Fruit fly (Drosophila melanogaster) whole organism, prepupa: ENCODE data around the gene vex.

Source experiments
- CG10631 ChIP-seq: fragments of 200-800 bp; sonication (Bioruptor generic); optimal IDR thresholded peaks from 2 replicates; lab custom pipeline; 2016; ENCODE audit warnings: missing biosample characterization, missing genetic modification characterization
- CG10669 ChIP-seq: fragments of 200-800 bp; sonication (Bioruptor generic); optimal IDR thresholded peaks from 3 replicates; lab custom pipeline; 2018; ENCODE audit warnings: missing biosample characterization, mild to moderate bottlenecking, missing genetic modification characterization, moderate library complexity
- CG11294 ChIP-seq: fragments of 200-800 bp; sonication (Bioruptor generic); IDR thresholded peaks from 2 replicates; pipeline ENCODE4 v1.3.6; 2022; ENCODE audit warnings: missing biosample characterization, missing genetic modification characterization
- CG11762 ChIP-seq: fragments of 200-800 bp; sonication (Bioruptor generic); optimal IDR thresholded peaks from 3 replicates; lab custom pipeline; 2016; ENCODE audit warnings: missing biosample characterization, missing genetic modification characterization; ENCODE audit not compliant: insufficient read depth
- CG11902 ChIP-seq: fragments of 200-800 bp; sonication (Bioruptor generic); optimal IDR thresholded peaks from 3 replicates; lab custom pipeline; 2016; ENCODE audit warnings: missing biosample characterization, missing genetic modification characterization
- CG15336 ChIP-seq: fragments of 200-800 bp; sonication (Bioruptor generic); IDR thresholded peaks from 2 replicates; pipeline ENCODE4 v1.3.6; 2022; ENCODE audit warnings: missing biosample characterization, missing genetic modification characterization
- CG1621 ChIP-seq: fragments of 200-800 bp; sonication (Bioruptor generic); optimal IDR thresholded peaks from 3 replicates; lab custom pipeline; 2018; ENCODE audit warnings: missing biosample characterization, mild to moderate bottlenecking, missing genetic modification characterization
- CG16779 ChIP-seq: fragments of 200-800 bp; sonication (Bioruptor generic); optimal IDR thresholded peaks from 3 replicates; lab custom pipeline; 2017; ENCODE audit warnings: missing biosample characterization, mild to moderate bottlenecking, missing genetic modification characterization
- CG3032 ChIP-seq: fragments of 200-800 bp; optimal IDR thresholded peaks from 2 replicates; lab custom pipeline; 2019; ENCODE audit warnings: missing biosample characterization, mild to moderate bottlenecking, missing genetic modification characterization, moderate library complexity
- CG31627 ChIP-seq: fragments of 200-800 bp; sonication (Bioruptor generic); optimal IDR thresholded peaks from 3 replicates; lab custom pipeline; 2016; ENCODE audit warnings: missing biosample characterization, missing genetic modification characterization
- CG32006 ChIP-seq: fragments of 200-800 bp; sonication (Bioruptor generic); optimal IDR thresholded peaks from 3 replicates; lab custom pipeline; 2017; ENCODE audit warnings: missing biosample characterization, mild to moderate bottlenecking, missing genetic modification characterization
- CG34406 ChIP-seq: fragments of 200-800 bp; sonication (Bioruptor generic); optimal IDR thresholded peaks from 3 replicates; lab custom pipeline; 2016; ENCODE audit warnings: missing biosample characterization, missing genetic modification characterization
- CG3919 ChIP-seq: fragments of 200-800 bp; sonication (Bioruptor generic); optimal IDR thresholded peaks from 3 replicates; lab custom pipeline; 2016; ENCODE audit warnings: missing biosample characterization, missing genetic modification characterization
- CG4318 ChIP-seq: fragments of 200-800 bp; sonication (Bioruptor generic); optimal IDR thresholded peaks from 3 replicates; lab custom pipeline; 2017; ENCODE audit warnings: missing biosample characterization, mild to moderate bottlenecking, missing genetic modification characterization
- CG6276 ChIP-seq: fragments of 200-800 bp; sonication (Bioruptor generic); optimal IDR thresholded peaks from 2 replicates; lab custom pipeline; 2017; ENCODE audit warnings: missing biosample characterization, mild to moderate bottlenecking, missing genetic modification characterization
- CG6792 ChIP-seq: fragments of 200-800 bp; sonication (Bioruptor generic); optimal IDR thresholded peaks from 3 replicates; lab custom pipeline; 2016; ENCODE audit warnings: missing biosample characterization, missing genetic modification characterization
- CG6808 ChIP-seq: fragments of 200-800 bp; sonication (Bioruptor generic); optimal IDR thresholded peaks from 3 replicates; lab custom pipeline; 2017; ENCODE audit warnings: missing biosample characterization, missing genetic modification characterization, mild to moderate bottlenecking, moderate library complexity, missing genetic modification reagents
- CG6854 ChIP-seq: fragments of 200-800 bp; sonication (Bioruptor generic); optimal IDR thresholded peaks from 2 replicates; lab custom pipeline; 2017; ENCODE audit warnings: missing biosample characterization, mild to moderate bottlenecking, missing genetic modification characterization
- CG7368 ChIP-seq: fragments of 200-800 bp; sonication (Bioruptor generic); optimal IDR thresholded peaks from 3 replicates; lab custom pipeline; 2016; ENCODE audit warnings: missing biosample characterization, missing genetic modification characterization
- CG8119 ChIP-seq: fragments of 200-800 bp; sonication (Bioruptor generic); IDR thresholded peaks from 3 replicates; pipeline ENCODE4 v1.3.6; 2022; ENCODE audit warnings: missing biosample characterization, missing genetic modification characterization
- CG8319 ChIP-seq: fragments of 200-800 bp; sonication (Bioruptor generic); optimal IDR thresholded peaks from 3 replicates; lab custom pipeline; 2016; ENCODE audit warnings: missing biosample characterization, missing genetic modification characterization
- CG9139 ChIP-seq: fragments of 200-800 bp; sonication (Bioruptor generic); optimal IDR thresholded peaks from 3 replicates; lab custom pipeline; 2017; ENCODE audit warnings: missing biosample characterization, mild to moderate bottlenecking, missing genetic modification characterization
- Eip78C ChIP-seq: fragments of 200-800 bp; sonication (Bioruptor generic); peaks from one replicate; lab custom pipeline; 2016; ENCODE audit warnings: missing biosample characterization, missing genetic modification characterization
- Eip93F ChIP-seq: fragments of 200-800 bp; sonication (Bioruptor generic); optimal IDR thresholded peaks from 2 replicates; lab custom pipeline; 2016; ENCODE audit warnings: missing biosample characterization, mild to moderate bottlenecking, missing genetic modification characterization
- Ets21C ChIP-seq: fragments of 200-800 bp; sonication (Bioruptor generic); optimal IDR thresholded peaks from 3 replicates; lab custom pipeline; 2016; ENCODE audit warnings: missing biosample characterization, missing genetic modification characterization
- Ets96B ChIP-seq: fragments of 200-800 bp; optimal IDR thresholded peaks from 2 replicates; lab custom pipeline; 2019; ENCODE audit warnings: missing biosample characterization, mild to moderate bottlenecking, missing genetic modification characterization, moderate library complexity
- Gug ChIP-seq: fragments of 200-800 bp; sonication (Bioruptor generic); IDR thresholded peaks from 2 replicates; pipeline ENCODE4 v1.3.6; 2022; ENCODE audit warnings: missing biosample characterization, missing genetic modification characterization
- Hr38 ChIP-seq: sonication (Bioruptor generic); optimal IDR thresholded peaks from 2 replicates; lab custom pipeline; 2016; ENCODE audit warnings: missing biosample characterization, missing genetic modification characterization
- Hr39 ChIP-seq: fragments of 200-800 bp; sonication (Bioruptor generic); optimal IDR thresholded peaks from 2 replicates; lab custom pipeline; 2016; ENCODE audit warnings: missing biosample characterization, missing genetic modification characterization
- Hr4 ChIP-seq: fragments of 200-800 bp; sonication (Bioruptor generic); optimal IDR thresholded peaks from 3 replicates; lab custom pipeline; 2016; ENCODE audit warnings: missing biosample characterization, missing genetic modification characterization
- Lpt ChIP-seq: fragments of 200-800 bp; sonication (Bioruptor generic); optimal IDR thresholded peaks from 3 replicates; lab custom pipeline; 2016; ENCODE audit warnings: missing biosample characterization, missing genetic modification characterization
- Met ChIP-seq: fragments of 200-800 bp; sonication (Bioruptor generic); optimal IDR thresholded peaks from 3 replicates; lab custom pipeline; 2016; ENCODE audit warnings: missing biosample characterization, missing genetic modification characterization
- OdsH ChIP-seq: fragments of 200-800 bp; sonication (Bioruptor generic); optimal IDR thresholded peaks from 3 replicates; lab custom pipeline; 2016; ENCODE audit warnings: missing biosample characterization, missing genetic modification characterization
- Smox ChIP-seq: fragments of 200-800 bp; sonication (Bioruptor generic); optimal IDR thresholded peaks from 3 replicates; lab custom pipeline; 2016; ENCODE audit warnings: missing biosample characterization, missing genetic modification characterization
- Sox102F ChIP-seq: fragments of 200-800 bp; sonication (Bioruptor generic); optimal IDR thresholded peaks from 2 replicates; lab custom pipeline; 2016; ENCODE audit warnings: missing biosample characterization, mild to moderate bottlenecking, missing genetic modification characterization
- Sox15 ChIP-seq: fragments of 200-800 bp; sonication (Bioruptor generic); optimal IDR thresholded peaks from 3 replicates; lab custom pipeline; 2016; ENCODE audit warnings: missing biosample characterization, missing genetic modification characterization
- achi ChIP-seq: fragments of 200-800 bp; sonication (Bioruptor generic); optimal IDR thresholded peaks from 3 replicates; lab custom pipeline; 2016; ENCODE audit warnings: missing biosample characterization, missing genetic modification characterization
- acj6 ChIP-seq: fragments of 200-800 bp; sonication (Bioruptor generic); optimal IDR thresholded peaks from 3 replicates; lab custom pipeline; 2016; ENCODE audit warnings: missing biosample characterization, missing genetic modification characterization
- cyc ChIP-seq: fragments of 200-800 bp; sonication (Bioruptor generic); optimal IDR thresholded peaks from 3 replicates; lab custom pipeline; 2016; ENCODE audit warnings: missing biosample characterization, missing genetic modification characterization
- dsx ChIP-seq: fragments of 200-800 bp; optimal IDR thresholded peaks from 3 replicates; lab custom pipeline; 2019; ENCODE audit warnings: missing biosample characterization, mild to moderate bottlenecking, missing genetic modification characterization, moderate library complexity; ENCODE audit not compliant: poor library complexity, severe bottlenecking
- eg ChIP-seq: fragments of 200-800 bp; sonication (Bioruptor generic); IDR thresholded peaks from 3 replicates; pipeline ENCODE4 v1.3.6; 2022; ENCODE audit warnings: missing biosample characterization, missing genetic modification characterization
- esn ChIP-seq: fragments of 200-800 bp; sonication (Bioruptor generic); optimal IDR thresholded peaks from 2 replicates; lab custom pipeline; 2016; ENCODE audit warnings: missing biosample characterization, mild to moderate bottlenecking, missing genetic modification characterization, moderate library complexity
- fd85E ChIP-seq: fragments of 200-800 bp; sonication (Bioruptor generic); optimal IDR thresholded peaks from 3 replicates; lab custom pipeline; 2016; ENCODE audit warnings: missing biosample characterization, missing genetic modification characterization
- fkh ChIP-seq: fragments of 200-800 bp; sonication (Bioruptor generic); optimal IDR thresholded peaks from 3 replicates; lab custom pipeline; 2017; ENCODE audit warnings: missing biosample characterization, mild to moderate bottlenecking, missing genetic modification characterization, moderate library complexity
- lz ChIP-seq: fragments of 200-800 bp; sonication (Bioruptor generic); optimal IDR thresholded peaks from 3 replicates; lab custom pipeline; 2016; ENCODE audit warnings: missing biosample characterization, missing genetic modification characterization
- net ChIP-seq: fragments of 200-800 bp; sonication (Bioruptor generic); optimal IDR thresholded peaks from 3 replicates; lab custom pipeline; 2016; ENCODE audit warnings: missing biosample characterization, missing genetic modification characterization
- pdm3 ChIP-seq: fragments of 200-800 bp; sonication (Bioruptor generic); optimal IDR thresholded peaks from 3 replicates; lab custom pipeline; 2016; ENCODE audit warnings: missing biosample characterization, missing genetic modification characterization
- salr ChIP-seq, 2 experiments: fragments of 200-800 bp; sonication (Bioruptor generic); optimal IDR thresholded peaks; 3 replicates each; lab custom pipeline; 2016 to 2018; ENCODE audit warnings: missing biosample characterization in 2 of 2, missing genetic modification characterization in 2 of 2, mild to moderate bottlenecking in 1 of 2
- spab ChIP-seq: fragments of 200-800 bp; sonication (Bioruptor generic); optimal IDR thresholded peaks from 2 replicates; lab custom pipeline; 2017; ENCODE audit warnings: missing biosample characterization, mild to moderate bottlenecking, missing genetic modification characterization, missing genetic modification reagents
- ss ChIP-seq, 2 experiments: fragments of 200-800 bp; sonication (Bioruptor generic); optimal IDR thresholded peaks; 2 replicates in 1 of 2; 3 replicates in 1 of 2; lab custom pipeline; 2017 to 2018; ENCODE audit warnings: mild to moderate bottlenecking in 2 of 2, missing biosample characterization in 2 of 2, missing genetic modification characterization in 2 of 2, moderate library complexity in 1 of 2
- topi ChIP-seq: fragments of 200-800 bp; sonication (Bioruptor generic); optimal IDR thresholded peaks from 3 replicates; lab custom pipeline; 2016; ENCODE audit warnings: missing biosample characterization, missing genetic modification characterization
- vri ChIP-seq: fragments of 200-800 bp; sonication (Bioruptor generic); optimal IDR thresholded peaks from 3 replicates; lab custom pipeline; 2016; ENCODE audit warnings: missing biosample characterization, mild to moderate bottlenecking, missing genetic modification characterization

vex gene

DNA sequence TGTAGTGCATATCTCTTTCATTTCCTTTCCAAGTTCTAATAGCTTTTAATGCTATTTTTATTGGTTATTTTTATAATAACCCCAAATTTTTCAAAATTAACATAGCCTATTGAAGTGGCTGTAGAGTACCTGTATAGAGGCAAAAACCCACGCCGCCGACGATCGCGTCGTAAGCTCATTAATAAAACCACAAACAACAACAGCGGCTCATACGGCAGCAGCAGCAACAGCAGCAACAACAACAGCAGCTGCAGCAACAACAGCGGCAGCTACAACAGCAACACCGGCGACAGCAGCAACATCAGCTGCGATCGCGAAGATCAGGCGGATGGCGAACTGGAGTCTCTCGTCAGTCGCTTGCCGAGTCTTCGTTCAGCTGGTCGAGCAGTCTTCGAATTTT, 112.6 kb downstream of the vex start, which contains the start of gene CG2145:
TSS of gene CG2145 (plus strand) at position 290 of the 400 bp plus-strand sequence.
- TF ChIP-seq salr (GFP tag; optimal IDR thresholded peaks at IDR 0.05; lab: Kevin White, UChicago) (no peak), CG11762 (GFP tag; lab: Kevin White, UChicago) (no peak), fkh (GFP tag; lab: Kevin White, UChicago) (no peak), CG34406 (peak; percentile 1), CG10669 (GFP tag; lab: Kevin White, UChicago) (peak; percentile 23), OdsH (peak; percentile 14), Sox102F (GFP tag; lab: Kevin White, UChicago) (peak; percentile 78), topi (GFP tag; lab: Kevin White, UChicago) (peak; percentile 56), acj6 (GFP tag; lab: Kevin White, UChicago) (no peak), CG11294 (no peak; the same call in 1 of the 2 replicates), achi (GFP tag; lab: Kevin White, UChicago) (no peak), vri (peak; percentile 56), CG9139 (GFP tag; lab: Kevin White, UChicago) (no peak), CG8319 (no peak), Met (GFP tag; lab: Kevin White, UChicago) (peak; percentile 41), cyc (peak; percentile 19), Hr38 (no peak), Hr39 (GFP tag; lab: Kevin White, UChicago) (peak; percentile 13), CG6854 (GFP tag; lab: Kevin White, UChicago) (peak; percentile 53), Hr4 (GFP tag; lab: Kevin White, UChicago) (peak; percentile 22), fd85E (GFP tag; lab: Kevin White, UChicago) (peak; percentile 87), CG16779 (tag; lab: Kevin White, UChicago) (peak; percentile 35), CG3032 (tag; lab: Kevin White, UChicago) (peak; percentile 9), Ets96B (tag; lab: Kevin White, UChicago) (peak; percentile 25), dsx (GFP tag; lab: Kevin White, UChicago) (peak; percentile 39), Lpt (GFP tag; lab: Kevin White, UChicago) (no peak), CG7368 (GFP tag; lab: Kevin White, UChicago) (no peak), CG10631 (peak; percentile 4), spab (GFP tag; lab: Kevin White, UChicago) (no peak), eg (GFP tag; lab: Robert Waterston, UW) (peak; percentile 74; the same call in 1 of the 3 replicates), net (GFP tag; lab: Kevin White, UChicago) (peak; percentile 38), Sox15 (no peak), Gug (GFP tag; lab: Robert Waterston, UW) (peak; percentile 41; the same call in 1 of the 2 replicates), esn (GFP tag; lab: Kevin White, UChicago) (peak; percentile 49), ss (GFP tag; optimal IDR thresholded peaks at IDR 0.05; lab: Kevin White, UChicago) (peak; percentile 17 to 61), CG3919 (GFP tag; lab: Kevin White, UChicago) (peak; percentile 75), pdm3 (peak; percentile 48), Eip93F (GFP tag; lab: Kevin White, UChicago) (peak; percentile 85), CG11902 (GFP tag; lab: Kevin White, UChicago) (no peak), Ets21C (GFP tag; lab: Kevin White, UChicago) (peak; percentile 17), CG6276 (peak; percentile 10), CG31627 (GFP tag; lab: Kevin White, UChicago) (peak; percentile 2), CG6808 (GFP tag; lab: Kevin White, UChicago) (no peak), CG6792 (GFP tag; lab: Kevin White, UChicago) (peak; percentile 38), Eip78C (GFP tag; lab: Kevin White, UChicago) (peak; percentile 71), CG4318 (GFP tag; lab: Kevin White, UChicago) (no peak), CG32006 (GFP tag; lab: Kevin White, UChicago) (peak; percentile 26), CG15336 (GFP tag; lab: Robert Waterston, UW) (peak; percentile 41; the same call in 1 of the 2 replicates), CG8119 (GFP tag; lab: Robert Waterston, UW) (peak; percentile 31; the same call in 1 of the 3 replicates), lz (GFP tag; lab: Kevin White, UChicago) (peak; percentile 30), Smox (GFP tag; lab: Kevin White, UChicago) (peak; percentile 43), CG1621 (tag; lab: Kevin White, UChicago) (peak; percentile 12)
